Worm (Caenorhabditis elegans): Measurements from ENCODE around the gene ZC21.10.

- TF ChIP-seq tab-1 (GFP tag; IDR thresholded peaks at IDR 0.05) (no peak), flt-1 (GFP tag; IDR thresholded peaks at IDR 0.05) (no peak), ztf-23 (GFP tag; IDR thresholded peaks at IDR 0.05) (no peak), ref-1 (GFP tag; conservative IDR thresholded peaks at IDR 0.05) (no peak), T22C8.4 (GFP tag; IDR thresholded peaks at IDR 0.05) (no peak), cog-1 (tag; optimal IDR thresholded peaks at IDR 0.05) (no peak), klf-2 (GFP tag; conservative IDR thresholded peaks at IDR 0.05) (no peak), med-1 (GFP tag; optimal IDR thresholded peaks at IDR 0.05; ENCODE audit: insufficient read depth) (no peak), ztf-29 (GFP tag; IDR thresholded peaks at IDR 0.05) (no peak)
Observed at ce11 chrIII:8560398-8560797, 30.5 kb downstream of the ZC21.10 start.

Measured in whole organism, midembryonic.